Fruit fly (Drosophila melanogaster) whole organism, embryonic: ENCODE measurements around the gene CG5715.

Experiments used
- Hey ChIP-seq: fragments of 200-800 bp; sonication (Bioruptor generic); optimal IDR thresholded peaks from 3 replicates; lab custom pipeline; 2018; ENCODE audit warnings: missing biosample characterization, mild to moderate bottlenecking, missing genetic modification characterization
- Meics ChIP-seq: fragments of 200-800 bp; sonication (Bioruptor generic); optimal IDR thresholded peaks from 2 replicates; lab custom pipeline; 2017; ENCODE audit warnings: missing biosample characterization, mild to moderate bottlenecking, missing genetic modification characterization
- ara ChIP-seq: fragments of 200-800 bp; sonication (Bioruptor generic); IDR thresholded peaks from 2 replicates; pipeline ENCODE4 v1.3.6; 2022; ENCODE audit warnings: missing biosample characterization, missing genetic modification characterization
- gcm2 ChIP-seq: fragments of 200-800 bp; sonication (Bioruptor generic); optimal IDR thresholded peaks from 2 replicates; lab custom pipeline; 2016; ENCODE audit warnings: missing biosample characterization, missing genetic modification characterization

- TF ChIP-seq gcm2 (GFP tag; lab: Kevin White, UChicago): no peak
- no peak for TF ChIP-seq ara
- no peak for TF ChIP-seq Meics (GFP tag; lab: Kevin White, UChicago)
- no peak for TF ChIP-seq Hey (tag; lab: Kevin White, UChicago)
Observed at dm6 chr3R:24275463-24275862, 18.7 kb downstream of the CG5715 start.
